Worm (Caenorhabditis elegans) whole organism, L3 larva: ENCODE results near the gene oac-24.
A peak's percentile ranks its signal among the peaks of the same experiment; 100 is the strongest.

Experiments
- R02D3.7 ChIP-seq: fragments of 150-350 bp; optimal IDR thresholded peaks from 2 replicates; lab custom pipeline; 2014; ENCODE audit warnings: missing biosample characterization, missing genetic modification characterization
- ZK546.5 ChIP-seq: sonication (generic microtip); optimal IDR thresholded peaks from 2 replicates; lab custom pipeline; 2017; ENCODE audit warnings: missing biosample characterization, missing genetic modification characterization
- aly-2 ChIP-seq: fragments of 150-350 bp; optimal IDR thresholded peaks from 2 replicates; lab custom pipeline; 2014; ENCODE audit warnings: missing biosample characterization, missing genetic modification characterization
- ama-1 ChIP-seq: fragments of 150-350 bp; optimal IDR thresholded peaks from 2 replicates; lab custom pipeline; 2018
- ceh-16 ChIP-seq: sonication (generic microtip); optimal IDR thresholded peaks from 2 replicates; lab custom pipeline; 2017; ENCODE audit warnings: missing biosample characterization, missing genetic modification characterization
- ceh-28 ChIP-seq: fragments of 150-350 bp; optimal IDR thresholded peaks from 2 replicates; lab custom pipeline; 2014; ENCODE audit warnings: missing biosample characterization, missing genetic modification reagents, missing genetic modification characterization
- ceh-82 ChIP-seq: fragments of 150-350 bp; optimal IDR thresholded peaks from 2 replicates; lab custom pipeline; 2014; ENCODE audit warnings: missing biosample characterization, missing genetic modification characterization
- ceh-9 ChIP-seq: sonication (generic microtip); optimal IDR thresholded peaks from 2 replicates; lab custom pipeline; 2018; ENCODE audit warnings: missing biosample characterization, missing genetic modification characterization
- daf-12 ChIP-seq: fragments of 150-350 bp; optimal IDR thresholded peaks from 2 replicates; lab custom pipeline; 2014; ENCODE audit warnings: missing biosample characterization, missing genetic modification reagents, missing genetic modification characterization
- egl-27 ChIP-seq: sonication (generic microtip); optimal IDR thresholded peaks from 4 replicates; lab custom pipeline; 2017; ENCODE audit warnings: missing biosample characterization, missing genetic modification reagents, missing genetic modification characterization
- egl-5 ChIP-seq: fragments of 150-350 bp; optimal IDR thresholded peaks from 2 replicates; lab custom pipeline; 2017; ENCODE audit warnings: missing biosample characterization, missing genetic modification reagents, missing genetic modification characterization, inconsistent platforms
- elt-1 ChIP-seq: fragments of 150-350 bp; optimal IDR thresholded peaks from 2 replicates; lab custom pipeline; 2014; ENCODE audit warnings: missing biosample characterization, missing genetic modification characterization
- elt-2 ChIP-seq: sonication (generic microtip); optimal IDR thresholded peaks from 2 replicates; lab custom pipeline; 2016; ENCODE audit warnings: missing genetic modification reagents, mild to moderate bottlenecking, missing genetic modification characterization, missing compliant biosample characterization
- elt-3 ChIP-seq, 3 experiments: fragments of 150-350 bp in 1 of 3; sonication (generic microtip) in 2 of 3; optimal IDR thresholded peaks; 2 replicates in 2 of 3; 4 replicates in 1 of 3; lab custom pipeline; 2014 to 2017; ENCODE audit warnings: missing biosample characterization in 3 of 3, missing genetic modification characterization in 3 of 3
- eor-1 ChIP-seq, 2 experiments: fragments of 150-350 bp; optimal IDR thresholded peaks; 2 replicates each; lab custom pipeline; 2014 to 2018; ENCODE audit warnings: missing biosample characterization in 2 of 2, missing genetic modification characterization in 2 of 2
- fkh-10 ChIP-seq: sonication (generic microtip); optimal IDR thresholded peaks from 2 replicates; lab custom pipeline; 2017; ENCODE audit warnings: missing biosample characterization, missing genetic modification reagents, missing genetic modification characterization
- fkh-2 ChIP-seq: fragments of 150-350 bp; optimal IDR thresholded peaks from 2 replicates; lab custom pipeline; 2014; ENCODE audit warnings: missing biosample characterization, missing genetic modification reagents, missing genetic modification characterization
- fos-1 ChIP-seq: fragments of 150-350 bp; optimal IDR thresholded peaks from 2 replicates; lab custom pipeline; 2014; ENCODE audit warnings: missing biosample characterization, missing genetic modification characterization
- hmg-11 ChIP-seq: sonication (generic microtip); optimal IDR thresholded peaks from 2 replicates; lab custom pipeline; 2016; ENCODE audit warnings: missing genetic modification characterization, missing compliant biosample characterization
- jun-1 ChIP-seq: fragments of 150-350 bp; optimal IDR thresholded peaks from 2 replicates; lab custom pipeline; 2014; ENCODE audit warnings: missing biosample characterization, missing genetic modification reagents, missing genetic modification characterization
- lin-15B ChIP-seq: fragments of 150-350 bp; optimal IDR thresholded peaks from 2 replicates; lab custom pipeline; 2014; ENCODE audit warnings: missing biosample characterization, missing genetic modification characterization
- lin-39 ChIP-seq: fragments of 150-350 bp; optimal IDR thresholded peaks from 2 replicates; lab custom pipeline; 2018; ENCODE audit warnings: missing biosample characterization, missing genetic modification reagents, missing genetic modification characterization
- lsy-12 ChIP-seq: sonication (generic microtip); optimal IDR thresholded peaks from 2 replicates; lab custom pipeline; 2016; ENCODE audit warnings: mild to moderate bottlenecking, missing genetic modification characterization, missing compliant biosample characterization
- mdl-1 ChIP-seq: fragments of 150-350 bp; optimal IDR thresholded peaks from 2 replicates; lab custom pipeline; 2014; ENCODE audit warnings: missing biosample characterization, missing genetic modification characterization
- mml-1 ChIP-seq: fragments of 150-350 bp; sonication (generic microtip); optimal IDR thresholded peaks from 3 replicates; lab custom pipeline; 2014; ENCODE audit warnings: missing biosample characterization, missing genetic modification characterization
- nfya-1 ChIP-seq: sonication (generic microtip); optimal IDR thresholded peaks from 2 replicates; lab custom pipeline; 2017; ENCODE audit warnings: missing genetic modification characterization, mild to moderate bottlenecking, missing compliant biosample characterization, antibody characterized with exemption, moderate library complexity; ENCODE audit not compliant: insufficient read depth
- nhr-11 ChIP-seq: fragments of 150-350 bp; optimal IDR thresholded peaks from 2 replicates; lab custom pipeline; 2014; ENCODE audit warnings: missing biosample characterization, missing genetic modification characterization
- nhr-12 ChIP-seq: fragments of 150-350 bp; optimal IDR thresholded peaks from 2 replicates; lab custom pipeline; 2014; ENCODE audit warnings: missing biosample characterization, missing genetic modification characterization
- nhr-23 ChIP-seq: fragments of 150-350 bp; optimal IDR thresholded peaks from 2 replicates; lab custom pipeline; 2014; ENCODE audit warnings: missing biosample characterization, missing genetic modification reagents, missing genetic modification characterization
- nhr-237 ChIP-seq: fragments of 150-350 bp; optimal IDR thresholded peaks from 2 replicates; lab custom pipeline; 2014; ENCODE audit warnings: missing biosample characterization, missing genetic modification characterization
- nhr-25 ChIP-seq: sonication (generic microtip); optimal IDR thresholded peaks from 2 replicates; lab custom pipeline; 2017; ENCODE audit warnings: missing biosample characterization, missing genetic modification characterization
- nhr-28 ChIP-seq: fragments of 150-350 bp; optimal IDR thresholded peaks from 2 replicates; lab custom pipeline; 2014; ENCODE audit warnings: missing biosample characterization, missing genetic modification characterization
- nhr-43 ChIP-seq: sonication (generic microtip); optimal IDR thresholded peaks from 2 replicates; lab custom pipeline; 2016; ENCODE audit warnings: mild to moderate bottlenecking, missing genetic modification characterization, missing compliant biosample characterization; ENCODE audit not compliant: poor library complexity, severe bottlenecking
- nhr-67 ChIP-seq: fragments of 150-350 bp; optimal IDR thresholded peaks from 2 replicates; lab custom pipeline; 2014; ENCODE audit warnings: missing biosample characterization, missing genetic modification characterization
- nhr-76 ChIP-seq: fragments of 150-350 bp; sonication (generic microtip); optimal IDR thresholded peaks from 5 replicates; lab custom pipeline; 2014; ENCODE audit warnings: missing biosample characterization, missing genetic modification characterization
- nhr-77 ChIP-seq: fragments of 150-350 bp; optimal IDR thresholded peaks from 2 replicates; lab custom pipeline; 2014; ENCODE audit warnings: missing biosample characterization, missing genetic modification characterization
- pha-4 ChIP-seq: fragments of 150-350 bp; optimal IDR thresholded peaks from 2 replicates; lab custom pipeline; 2014; ENCODE audit warnings: missing biosample characterization, missing genetic modification reagents, missing genetic modification characterization
- pqm-1 ChIP-seq: fragments of 150-350 bp; optimal IDR thresholded peaks from 2 replicates; lab custom pipeline; 2017; ENCODE audit warnings: missing biosample characterization, missing genetic modification characterization, inconsistent platforms
- sea-2 ChIP-seq: fragments of 150-350 bp; sonication (generic microtip); optimal IDR thresholded peaks from 4 replicates; lab custom pipeline; 2014; ENCODE audit warnings: missing biosample characterization, missing genetic modification reagents, missing genetic modification characterization
- skn-1 ChIP-seq: fragments of 150-350 bp; optimal IDR thresholded peaks from 2 replicates; lab custom pipeline; 2014; ENCODE audit warnings: missing biosample characterization, missing genetic modification characterization
- snpc-4 ChIP-seq: fragments of 150-350 bp; optimal IDR thresholded peaks from 2 replicates; lab custom pipeline; 2014; ENCODE audit warnings: missing biosample characterization, missing genetic modification characterization
- tbx-2 ChIP-seq: sonication (generic microtip); optimal IDR thresholded peaks from 2 replicates; lab custom pipeline; 2016; ENCODE audit warnings: mild to moderate bottlenecking, missing genetic modification characterization, missing compliant biosample characterization
- unc-39 ChIP-seq: sonication (generic microtip); optimal IDR thresholded peaks from 4 replicates; lab custom pipeline; 2017; ENCODE audit warnings: missing biosample characterization, missing genetic modification characterization
- unc-62 ChIP-seq: fragments of 150-350 bp; sonication (generic microtip); optimal IDR thresholded peaks from 4 replicates; lab custom pipeline; 2014; ENCODE audit warnings: missing biosample characterization, missing genetic modification reagents, missing genetic modification characterization
- zag-1 ChIP-seq: fragments of 150-350 bp; optimal IDR thresholded peaks from 2 replicates; lab custom pipeline; 2014; ENCODE audit warnings: missing biosample characterization, missing genetic modification characterization
- ztf-11 ChIP-seq: fragments of 150-350 bp; optimal IDR thresholded peaks from 2 replicates; lab custom pipeline; 2014; ENCODE audit warnings: missing biosample characterization, missing genetic modification characterization
- ztf-4 ChIP-seq: fragments of 150-350 bp; optimal IDR thresholded peaks from 2 replicates; lab custom pipeline; 2014; ENCODE audit warnings: missing biosample characterization, missing genetic modification characterization

oac-24 gene

ce11 chrV:4731154-4731961 lies 20.8 kb downstream of the oac-24 start, which contains the start of gene F39G3.3:
Gene F39G3.3 (plus strand): TSS chrV:4731911.
- TF ChIP-seq nhr-23 (tag; lab: Kevin White, UChicago) (peak; percentile 45), ztf-11 (tag; lab: Kevin White, UChicago) (no peak), tbx-2 (tag; lab: Kevin White, UChicago) (no peak), ceh-28 (tag; lab: Kevin White, UChicago) (no peak), nhr-25 (no peak), ceh-16 (tag; lab: Kevin White, UChicago) (no peak), daf-12 (no peak), fkh-10 (GFP tag; lab: Kevin White, UChicago) (no peak), ceh-82 (tag; lab: Kevin White, UChicago) (no peak), unc-39 (tag; lab: Kevin White, UChicago) (no peak), pqm-1 (tag; lab: Kevin White, UChicago) (peak; percentile 4), zag-1 (tag; lab: Kevin White, UChicago) (no peak), unc-62 (no peak), snpc-4 (no peak), skn-1 (tag; lab: Kevin White, UChicago) (peak; percentile 52), nhr-11 (tag; lab: Kevin White, UChicago) (no peak), ZK546.5 (tag; lab: Kevin White, UChicago) (no peak), lin-15B (tag; lab: Kevin White, UChicago) (peak; percentile 11), fkh-2 (no peak), ztf-4 (tag; lab: Kevin White, UChicago) (no peak), mml-1 (tag; lab: Kevin White, UChicago) (no peak), nhr-76 (tag; lab: Kevin White, UChicago) (no peak), nhr-12 (tag; lab: Kevin White, UChicago) (no peak), ama-1 (lab: Kevin White, UChicago) (peak; percentile 24), elt-3 (tag; optimal IDR thresholded peaks at IDR 0.05; lab: Kevin White, UChicago) (no peak), elt-2 (tag; lab: Kevin White, UChicago) (peak; percentile 33), nhr-237 (tag; lab: Kevin White, UChicago) (no peak), R02D3.7 (tag; lab: Kevin White, UChicago) (no peak), eor-1 (tag; optimal IDR thresholded peaks at IDR 0.05; lab: Kevin White, UChicago) (no peak), elt-1 (no peak), fos-1 (tag; lab: Kevin White, UChicago) (no peak), egl-5 (tag; lab: Kevin White, UChicago) (peak; percentile 80), ceh-9 (tag; lab: Kevin White, UChicago) (no peak), nhr-28 (tag; lab: Kevin White, UChicago) (no peak), egl-27 (tag; lab: Kevin White, UChicago) (no peak), nhr-77 (tag; lab: Kevin White, UChicago) (no peak), nhr-43 (tag; lab: Kevin White, UChicago) (peak; percentile 58), jun-1 (tag; lab: Kevin White, UChicago) (no peak), nfya-1 (tag; lab: Kevin White, UChicago) (peak; percentile 72), sea-2 (no peak), mdl-1 (tag; lab: Kevin White, UChicago) (no peak), hmg-11 (tag; lab: Kevin White, UChicago) (peak; percentile 81), lsy-12 (tag; lab: Kevin White, UChicago) (no peak), aly-2 (tag; lab: Kevin White, UChicago) (no peak), lin-39 (peak; percentile 94), nhr-67 (tag; lab: Kevin White, UChicago) (no peak), pha-4 (tag; lab: Kevin White, UChicago) (peak; percentile 77)
